ENCODE assay signal across 5 worm cellular contexts in the genomic region with DNA sequence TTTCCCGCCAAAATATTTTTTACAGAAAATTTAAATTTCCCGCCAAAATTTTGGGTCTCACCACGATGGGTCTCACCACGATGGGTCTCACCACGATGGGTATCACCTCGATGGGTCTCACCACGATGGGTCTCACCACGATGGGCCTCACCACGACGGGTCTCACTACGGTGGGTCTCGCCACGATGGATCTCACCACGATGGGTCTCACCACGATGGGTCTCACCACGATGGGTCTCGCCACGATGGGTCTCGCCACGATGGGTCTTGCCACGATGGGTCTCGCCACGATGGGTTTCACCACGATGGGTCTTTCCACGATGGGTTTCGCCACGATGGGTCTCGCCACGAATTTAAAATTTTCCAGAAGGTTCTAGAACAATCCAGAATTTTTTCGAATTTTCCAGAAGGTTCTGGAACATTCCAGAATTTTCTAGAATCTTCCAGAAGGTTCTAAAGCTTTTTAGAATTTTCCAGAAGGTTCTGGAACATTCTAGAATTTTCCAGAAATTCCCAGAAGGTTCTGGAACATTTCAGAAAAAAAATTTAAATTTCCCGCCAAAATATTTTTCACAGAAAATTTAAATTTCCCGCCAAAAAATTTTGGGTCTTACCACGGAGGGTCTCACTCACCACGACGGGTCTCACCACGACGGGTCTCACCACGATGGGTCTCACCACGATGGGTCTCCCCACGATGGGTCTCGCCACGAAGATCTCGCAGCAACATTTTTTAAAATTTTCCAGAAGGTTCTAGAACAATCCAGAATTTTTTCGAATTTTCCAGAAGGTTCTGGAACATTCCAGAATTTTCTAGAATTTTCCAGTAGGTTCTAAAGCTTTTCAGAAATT.
TF ChIP-seq lines count a peak whose summit lies in the region.
"Not testable (repeated sequence)": the region's sequence is repeated elsewhere in the genome, so short reads cannot be mapped to it uniquely, and the experiment has no call there.

No protein-coding gene starts in this region.

TF ChIP-seq in whole organism, L1 larva, 84 proteins besides CTCF, POLR2A, EP300 and RAD21:
- TF ChIP-seq nhr-19 (GFP tag; conservative IDR thresholded peaks at IDR 0.05; lab: Robert Waterston, UW): 0 out of 2 replicates have a peak, but pooled peaks have one; percentile 4
TF ChIP-seq in whole organism, L1 larva: peak in this region for 1; not testable (repeated sequence) for 83.

TF ChIP-seq in whole organism, L4 larva, 104 proteins besides CTCF, POLR2A, EP300 and RAD21 (continues in another document):
- TF ChIP-seq ceh-44 (GFP tag; IDR thresholded peaks at IDR 0.05; lab: Robert Waterston, UW) (0 out of 2 replicates have a peak, but pooled peaks have one; percentile 49), tag-97 (GFP tag; IDR thresholded peaks at IDR 0.05; lab: Robert Waterston, UW) (0 out of 2 replicates have a peak, but pooled peaks have one; percentile 30), madf-9 (GFP tag; conservative IDR thresholded peaks at IDR 0.05; lab: Robert Waterston, UW) (0 out of 2 replicates have a peak, but pooled peaks have one; percentile 25), set-16 (GFP tag; IDR thresholded peaks at IDR 0.05; lab: Robert Waterston, UW) (peak; percentile 87), tra-1 (GFP tag; IDR thresholded peaks at IDR 0.05; lab: Robert Waterston, UW) (0 out of 2 replicates have a peak, but pooled peaks have one; percentile 11), F44E2.7 (GFP tag; IDR thresholded peaks at IDR 0.05; lab: Robert Waterston, UW) (peak; percentile 42; the same call in 1 of the 2 replicates), dmd-9 (GFP tag; IDR thresholded peaks at IDR 0.05; lab: Robert Waterston, UW) (peak; percentile 65; the same call in 1 of the 2 replicates), Y48G9A.11 (GFP tag; IDR thresholded peaks at IDR 0.05; lab: Robert Waterston, UW) (0 out of 2 replicates have a peak, but pooled peaks have one; percentile 8), ZK337.2 (GFP tag; IDR thresholded peaks at IDR 0.05; lab: Robert Waterston, UW) (peak; percentile 36; the same call in 1 of the 2 replicates), T26A8.4 (GFP tag; IDR thresholded peaks at IDR 0.05; lab: Robert Waterston, UW) (0 out of 2 replicates have a peak, but pooled peaks have one; percentile 29), egl-43 (GFP tag; IDR thresholded peaks at IDR 0.05; lab: Robert Waterston, UW) (peak; percentile 54; the same call in 1 of the 2 replicates), pha-4 (GFP tag; IDR thresholded peaks at IDR 0.05; lab: Robert Waterston, UW) (0 out of 2 replicates have a peak, but pooled peaks have one; percentile 14), zip-11 (GFP tag; IDR thresholded peaks at IDR 0.05; lab: Robert Waterston, UW) (0 out of 2 replicates have a peak, but pooled peaks have one; percentile 34), madf-5 (GFP tag; IDR thresholded peaks at IDR 0.05; lab: Robert Waterston, UW) (peak; percentile 15 to 58; a peak in 2 of 4 replicates)
- not testable (repeated sequence) for TF ChIP-seq pha-4 (tag; optimal IDR thresholded peaks at IDR 0.05; lab: Kevin White, UChicago)

TF ChIP-seq in whole organism, early embryonic, 17 proteins besides CTCF, POLR2A, EP300 and RAD21:
- 0 out of 2 replicates have a peak, but pooled peaks have one; percentile 17 for TF ChIP-seq sea-1 (GFP tag; conservative IDR thresholded peaks at IDR 0.05; lab: Robert Waterston, UW)
TF ChIP-seq in whole organism, early embryonic: peak in this region for 1; not testable (repeated sequence) for 16.

TF ChIP-seq in whole organism, midembryonic, 9 proteins besides CTCF, POLR2A, EP300 and RAD21:
- TF ChIP-seq tab-1 (GFP tag; IDR thresholded peaks at IDR 0.05; lab: Robert Waterston, UW) (peak; percentile 77), ref-1 (GFP tag; conservative IDR thresholded peaks at IDR 0.05; lab: Robert Waterston, UW) (0 out of 2 replicates have a peak, but pooled peaks have one; percentile 25), ztf-23 (GFP tag; IDR thresholded peaks at IDR 0.05; lab: Robert Waterston, UW) (0 out of 2 replicates have a peak, but pooled peaks have one; percentile 30), T22C8.4 (GFP tag; IDR thresholded peaks at IDR 0.05; lab: Robert Waterston, UW) (0 out of 2 replicates have a peak, but pooled peaks have one; percentile 19), klf-2 (GFP tag; conservative IDR thresholded peaks at IDR 0.05; lab: Robert Waterston, UW) (0 out of 2 replicates have a peak, but pooled peaks have one; percentile 52), flt-1 (GFP tag; IDR thresholded peaks at IDR 0.05; lab: Robert Waterston, UW) (peak; percentile 66; the same call in 1 of the 2 replicates)

TF ChIP-seq in whole organism, young adult, 124 proteins besides CTCF, POLR2A, EP300 and RAD21:
- peak; percentile 20; the same call in 1 of the 2 replicates for TF ChIP-seq K11D2.4 (GFP tag; IDR thresholded peaks at IDR 0.05; lab: Robert Waterston, UW)
- TF ChIP-seq dox-1 (GFP tag; IDR thresholded peaks at IDR 0.05; lab: Robert Waterston, UW): peak; percentile 79
- peak; percentile 52; the same call in 1 of the 2 replicates for TF ChIP-seq egrh-3 (GFP tag; IDR thresholded peaks at IDR 0.05; lab: Robert Waterston, UW)
- TF ChIP-seq ekl-4 (GFP tag; IDR thresholded peaks at IDR 0.05; lab: Robert Waterston, UW): peak; percentile 57; the same call in 1 of the 2 replicates
- 0 out of 2 replicates have a peak, but pooled peaks have one; percentile 2 for TF ChIP-seq ceh-40 (GFP tag; IDR thresholded peaks at IDR 0.05; lab: Robert Waterston, UW)
- peak; percentile 51; the same call in 1 of the 2 replicates for TF ChIP-seq lin-26 (GFP tag; IDR thresholded peaks at IDR 0.05; lab: Robert Waterston, UW)
- TF ChIP-seq F33H1.4 (GFP tag; IDR thresholded peaks at IDR 0.05; lab: Robert Waterston, UW): peak; percentile 47
- TF ChIP-seq madf-3 (GFP tag; IDR thresholded peaks at IDR 0.05; lab: Robert Waterston, UW): peak; percentile 53; the same call in 1 of the 2 replicates
- 0 out of 2 replicates have a peak, but pooled peaks have one; percentile 42 for TF ChIP-seq Y53G8AR.9 (GFP tag; conservative IDR thresholded peaks at IDR 0.05; lab: Robert Waterston, UW)
- TF ChIP-seq mel-28 (tag; optimal IDR thresholded peaks at IDR 0.05; lab: Kevin White, UChicago; ENCODE audit: borderline replicate concordance): peak; percentile 5
- TF ChIP-seq ceh-100 (GFP tag; IDR thresholded peaks at IDR 0.05; lab: Robert Waterston, UW): peak; percentile 52
- TF ChIP-seq Y56A3A.18 (GFP tag; IDR thresholded peaks at IDR 0.05; lab: Robert Waterston, UW): peak; percentile 76; the same call in 1 of the 2 replicates
- 0 out of 2 replicates have a peak, but pooled peaks have one; percentile 46 for TF ChIP-seq cebp-2 (GFP tag; IDR thresholded peaks at IDR 0.05; lab: Robert Waterston, UW)
- TF ChIP-seq bed-2 (GFP tag; IDR thresholded peaks at IDR 0.05; lab: Robert Waterston, UW): peak; percentile 52; the same call in 1 of the 2 replicates
- peak; percentile 97 for TF ChIP-seq hsf-1 (GFP tag; IDR thresholded peaks at IDR 0.05; lab: Robert Waterston, UW)
- TF ChIP-seq F37B4.10 (GFP tag; IDR thresholded peaks at IDR 0.05; lab: Robert Waterston, UW): 0 out of 2 replicates have a peak, but pooled peaks have one; percentile 32
- peak; percentile 38; the same call in 1 of the 2 replicates for TF ChIP-seq bed-1 (GFP tag; IDR thresholded peaks at IDR 0.05; lab: Robert Waterston, UW)
- peak; percentile 93; the same call in 1 of the 2 replicates for TF ChIP-seq nhr-120 (GFP tag; IDR thresholded peaks at IDR 0.05; lab: Robert Waterston, UW)
- peak; percentile 48; the same call in 1 of the 2 replicates for TF ChIP-seq nfyb-1 (GFP tag; IDR thresholded peaks at IDR 0.05; lab: Robert Waterston, UW)
TF ChIP-seq in whole organism, young adult: peak in this region for 19; not testable (repeated sequence) for 105.
